Worm (Caenorhabditis elegans): ENCODE results near the gene C28A5.6.

The C28A5.6 gene

ce11 chrIII:4378600-4379293 lies 50.6 kb downstream of the C28A5.6 start:
- TF ChIP-seq nfya-1 (tag; optimal IDR thresholded peaks at IDR 0.05; ENCODE audit: insufficient read depth) = peak; percentile 34
- peak; percentile 29 for TF ChIP-seq tbx-2 (tag; optimal IDR thresholded peaks at IDR 0.05)
- TF ChIP-seq nhr-43 (tag; optimal IDR thresholded peaks at IDR 0.05; ENCODE audit: poor library complexity, severe bottlenecking) = peak; percentile 54
- peak; percentile 68 for TF ChIP-seq hmg-11 (tag; optimal IDR thresholded peaks at IDR 0.05)
- TF ChIP-seq nhr-77 (tag; optimal IDR thresholded peaks at IDR 0.05) = peak; percentile 49
- TF ChIP-seq nhr-25 (tag; optimal IDR thresholded peaks at IDR 0.05) = peak; percentile 67
- peak; percentile 44 for TF ChIP-seq lsy-12 (tag; optimal IDR thresholded peaks at IDR 0.05)
- TF ChIP-seq jun-1 (tag; optimal IDR thresholded peaks at IDR 0.05) = peak; percentile 9
- peak; percentile 54 for TF ChIP-seq nhr-23 (tag; optimal IDR thresholded peaks at IDR 0.05)
- TF ChIP-seq elt-2 (tag; optimal IDR thresholded peaks at IDR 0.05) = peak; percentile 40
- TF ChIP-seq ztf-4 (tag; optimal IDR thresholded peaks at IDR 0.05) = peak; percentile 63
- TF ChIP-seq pha-4 (tag; optimal IDR thresholded peaks at IDR 0.05) = peak; percentile 29
- TF ChIP-seq elt-3 (tag; optimal IDR thresholded peaks at IDR 0.05) = peak in 1 of 3 experiments; percentile 16

- TF ChIP-seq daf-12 (tag; optimal IDR thresholded peaks at IDR 0.05) = no peak
- no peak for TF ChIP-seq elt-2 (tag; optimal IDR thresholded peaks at IDR 0.05)
- no peak for TF ChIP-seq ceh-9 (tag; optimal IDR thresholded peaks at IDR 0.05)
- no peak for TF ChIP-seq aly-2 (tag; optimal IDR thresholded peaks at IDR 0.05)
- TF ChIP-seq eor-1 (tag; optimal IDR thresholded peaks at IDR 0.05) = no peak
- TF ChIP-seq nhr-77 (tag; optimal IDR thresholded peaks at IDR 0.05) = no peak
- no peak for TF ChIP-seq lsy-12 (tag; optimal IDR thresholded peaks at IDR 0.05)
Measured at ce11 chrIII:4374854-4375253, 54.4 kb downstream of the C28A5.6 start, which contains the start of gene pals-26. TSS of gene pals-26 (plus strand) at chrIII:4375154.
